Fruit fly (Drosophila melanogaster) whole organism, embryonic: ENCODE results near the gene Hecw.
A peak's percentile ranks its signal among the peaks of the same experiment; 100 is the strongest.

Source experiments
- CG10654 ChIP-seq: fragments of 200-800 bp; sonication (Bioruptor generic); optimal IDR thresholded peaks from 2 replicates; lab custom pipeline; 2016; ENCODE audit warnings: missing biosample characterization, missing genetic modification characterization
- CG11093 ChIP-seq: fragments of 200-800 bp; sonication (Bioruptor generic); IDR thresholded peaks from 3 replicates; pipeline ENCODE4 v1.3.6; 2022; ENCODE audit warnings: missing biosample characterization, missing genetic modification characterization
- CG13296 ChIP-seq: fragments of 200-800 bp; sonication (Bioruptor generic); optimal IDR thresholded peaks from 3 replicates; lab custom pipeline; 2018; ENCODE audit warnings: missing biosample characterization, mild to moderate bottlenecking, missing genetic modification characterization
- CG14667 ChIP-seq: fragments of 200-800 bp; sonication (Bioruptor generic); IDR thresholded peaks from 2 replicates; pipeline ENCODE4 v1.3.6; 2022; ENCODE audit warnings: missing biosample characterization, missing genetic modification characterization
- CG14860 ChIP-seq: fragments of 200-800 bp; sonication (Bioruptor generic); IDR thresholded peaks from 3 replicates; pipeline ENCODE4 v1.3.6; 2022; ENCODE audit warnings: missing biosample characterization, missing genetic modification characterization; ENCODE audit not compliant: partially characterized antibody
- CG17359 ChIP-seq: fragments of 200-800 bp; sonication (Bioruptor generic); optimal IDR thresholded peaks from 3 replicates; lab custom pipeline; 2018; ENCODE audit warnings: missing biosample characterization, mild to moderate bottlenecking, missing genetic modification characterization, moderate library complexity
- CG17612 ChIP-seq: fragments of 200-800 bp; sonication (Bioruptor generic); IDR thresholded peaks from 2 replicates; pipeline ENCODE4 v1.3.6; 2022; ENCODE audit warnings: missing biosample characterization, missing genetic modification characterization
- CG18011 ChIP-seq: fragments of 200-800 bp; sonication (Bioruptor generic); optimal IDR thresholded peaks from 2 replicates; lab custom pipeline; 2017; ENCODE audit warnings: missing biosample characterization, missing genetic modification characterization, mild to moderate bottlenecking, moderate library complexity, missing genotype
- CG2889 ChIP-seq: fragments of 200-800 bp; sonication (Bioruptor generic); IDR thresholded peaks from 3 replicates; pipeline ENCODE4 v1.3.6; 2022; ENCODE audit warnings: missing biosample characterization, missing genetic modification characterization
- CG33213 ChIP-seq: fragments of 200-800 bp; sonication (Bioruptor generic); optimal IDR thresholded peaks from 3 replicates; lab custom pipeline; 2016; ENCODE audit warnings: missing biosample characterization, missing genetic modification characterization
- CG34422 ChIP-seq: fragments of 200-800 bp; sonication (Bioruptor generic); IDR thresholded peaks from 3 replicates; pipeline ENCODE4 v1.3.6; 2022; ENCODE audit warnings: missing biosample characterization, missing genetic modification characterization
- CG4617 ChIP-seq: fragments of 200-800 bp; sonication (Bioruptor generic); optimal IDR thresholded peaks from 3 replicates; lab custom pipeline; 2016; ENCODE audit warnings: missing biosample characterization, missing genetic modification characterization, borderline replicate concordance
- CG4854 ChIP-seq: fragments of 200-800 bp; sonication (Bioruptor generic); optimal IDR thresholded peaks from 2 replicates; lab custom pipeline; 2016; ENCODE audit warnings: missing biosample characterization, missing genetic modification characterization, inconsistent platforms
- CG6683 ChIP-seq: fragments of 200-800 bp; sonication (Bioruptor generic); optimal IDR thresholded peaks from 2 replicates; lab custom pipeline; 2017; ENCODE audit warnings: missing biosample characterization, mild to moderate bottlenecking, missing genetic modification characterization, missing genetic modification reagents
- CG6689 ChIP-seq: fragments of 200-800 bp; sonication (Bioruptor generic); IDR thresholded peaks from 2 replicates; pipeline ENCODE4 v1.3.6; 2022; ENCODE audit warnings: missing biosample characterization, missing genetic modification characterization
- CG6813 ChIP-seq: fragments of 200-800 bp; sonication (Bioruptor generic); optimal IDR thresholded peaks from 2 replicates; lab custom pipeline; 2017; ENCODE audit warnings: missing biosample characterization, missing genetic modification characterization, mild to moderate bottlenecking, moderate library complexity, missing genetic modification reagents
- CG7271 ChIP-seq: fragments of 200-800 bp; sonication (Bioruptor generic); optimal IDR thresholded peaks from 2 replicates; lab custom pipeline; 2018; ENCODE audit warnings: missing biosample characterization, mild to moderate bottlenecking, missing genetic modification characterization, moderate library complexity
- CG7786 ChIP-seq: fragments of 200-800 bp; sonication (Bioruptor generic); optimal IDR thresholded peaks from 2 replicates; lab custom pipeline; 2016; ENCODE audit warnings: missing biosample characterization, missing genetic modification characterization
- CG7839 ChIP-seq: fragments of 200-800 bp; sonication (Bioruptor generic); optimal IDR thresholded peaks from 3 replicates; lab custom pipeline; 2018; ENCODE audit warnings: missing biosample characterization, mild to moderate bottlenecking, missing genetic modification characterization, moderate library complexity
- CG9727 ChIP-seq: fragments of 200-800 bp; sonication (Bioruptor generic); optimal IDR thresholded peaks from 3 replicates; lab custom pipeline; 2017; ENCODE audit warnings: missing biosample characterization, mild to moderate bottlenecking, missing genetic modification characterization
- CG9817 ChIP-seq: fragments of 200-800 bp; sonication (Bioruptor generic); optimal IDR thresholded peaks from 2 replicates; lab custom pipeline; 2018; ENCODE audit warnings: missing biosample characterization, mild to moderate bottlenecking, missing genetic modification characterization, moderate library complexity
- CoRest ChIP-seq: fragments of 200-800 bp; sonication (Bioruptor generic); optimal IDR thresholded peaks from 3 replicates; lab custom pipeline; 2018; ENCODE audit warnings: missing biosample characterization, mild to moderate bottlenecking, missing genetic modification characterization, moderate library complexity
- D ChIP-seq, 2 experiments: fragments of 200-800 bp in 1 of 2; fragments of >200 bp in 1 of 2; sonication (Bioruptor generic) in 1 of 2; optimal IDR thresholded peaks; 2 replicates in 1 of 2; 3 replicates in 1 of 2; lab custom pipeline; 2017; ENCODE audit warnings: mild to moderate bottlenecking in 1 of 2, missing biosample characterization in 1 of 2, missing genetic modification characterization in 1 of 2, missing genetic modification reagents in 1 of 2
- Dbx ChIP-seq: fragments of 200-800 bp; sonication (Bioruptor generic); IDR thresholded peaks from 3 replicates; pipeline ENCODE4 v1.3.6; 2022; ENCODE audit warnings: missing biosample characterization, missing genetic modification characterization
- Dref ChIP-seq: fragments of 200-800 bp; sonication (Bioruptor generic); IDR thresholded peaks from 2 replicates; pipeline ENCODE4 v1.3.6; 2022; ENCODE audit warnings: missing biosample characterization, missing genetic modification characterization
- Drgx ChIP-seq: fragments of 200-800 bp; sonication (Bioruptor generic); IDR thresholded peaks from 2 replicates; pipeline ENCODE4 v1.3.6; 2022; ENCODE audit warnings: missing biosample characterization, missing genetic modification characterization
- E2f2 ChIP-seq: fragments of 200-800 bp; sonication (Bioruptor generic); IDR thresholded peaks from 2 replicates; pipeline ENCODE4 v1.3.6; 2022; ENCODE audit warnings: missing biosample characterization, missing genetic modification characterization
- Ets97D ChIP-seq: fragments of 200-800 bp; sonication (Bioruptor generic); optimal IDR thresholded peaks from 3 replicates; lab custom pipeline; 2016; ENCODE audit warnings: missing biosample characterization, missing genetic modification characterization
- Hand ChIP-seq: fragments of 200-800 bp; sonication (Bioruptor generic); optimal IDR thresholded peaks from 2 replicates; lab custom pipeline; 2017; ENCODE audit warnings: mild to moderate bottlenecking, missing biosample characterization, missing genetic modification reagents, missing genetic modification characterization
- Hsf ChIP-seq: fragments of 200-800 bp; sonication (Bioruptor generic); optimal IDR thresholded peaks from 3 replicates; lab custom pipeline; 2016; ENCODE audit warnings: missing biosample characterization, missing genetic modification characterization
- Nf-YB ChIP-seq: fragments of 200-800 bp; sonication (Bioruptor generic); optimal IDR thresholded peaks from 3 replicates; lab custom pipeline; 2019; ENCODE audit warnings: missing biosample characterization, mild to moderate bottlenecking, missing genetic modification characterization, moderate library complexity
- Rx ChIP-seq: fragments of 200-800 bp; sonication (Bioruptor generic); IDR thresholded peaks from 2 replicates; pipeline ENCODE4 v1.3.6; 2022; ENCODE audit warnings: missing biosample characterization, missing genetic modification characterization
- Side ChIP-seq: fragments of 200-800 bp; sonication (Bioruptor generic); optimal IDR thresholded peaks from 2 replicates; lab custom pipeline; 2016; ENCODE audit warnings: missing biosample characterization, missing genetic modification characterization
- Spps ChIP-seq: fragments of 200-800 bp; sonication (Bioruptor generic); optimal IDR thresholded peaks from 2 replicates; lab custom pipeline; 2018; ENCODE audit warnings: missing biosample characterization, mild to moderate bottlenecking, missing genetic modification characterization
- bab2 ChIP-seq: fragments of 200-800 bp; sonication (Bioruptor generic); optimal IDR thresholded peaks from 2 replicates; lab custom pipeline; 2016; ENCODE audit warnings: missing biosample characterization, missing genetic modification characterization
- bsh ChIP-seq, 2 experiments: fragments of 200-800 bp; sonication (Bioruptor generic); optimal IDR thresholded peaks; 2 replicates each; lab custom pipeline; 2017 to 2018; ENCODE audit warnings: mild to moderate bottlenecking in 2 of 2, missing biosample characterization in 2 of 2, missing genetic modification characterization in 2 of 2, moderate library complexity in 1 of 2
- dimm ChIP-seq: fragments of 200-800 bp; sonication (Bioruptor generic); IDR thresholded peaks from 2 replicates; pipeline ENCODE4 v1.3.6; 2022; ENCODE audit warnings: missing biosample characterization, missing genetic modification characterization
- fd3F ChIP-seq: fragments of 200-800 bp; sonication (Bioruptor generic); optimal IDR thresholded peaks from 2 replicates; lab custom pipeline; 2018; ENCODE audit warnings: missing biosample characterization, mild to moderate bottlenecking, missing genetic modification characterization, moderate library complexity
- fu2 ChIP-seq: fragments of 200-800 bp; sonication (Bioruptor generic); optimal IDR thresholded peaks from 2 replicates; lab custom pipeline; 2016; ENCODE audit warnings: missing biosample characterization, missing genetic modification characterization
- h ChIP-seq: fragments of >200 bp; optimal IDR thresholded peaks from 2 replicates; lab custom pipeline; 2017
- hth ChIP-seq: fragments of >200 bp; optimal IDR thresholded peaks from 2 replicates; lab custom pipeline; 2017; ENCODE audit warnings: inconsistent platforms
- ind ChIP-seq: fragments of 200-800 bp; sonication (Bioruptor generic); optimal IDR thresholded peaks from 3 replicates; lab custom pipeline; 2016; ENCODE audit warnings: missing biosample characterization, missing genetic modification characterization
- lola ChIP-seq, 3 experiments: fragments of >200 bp in 2 of 3; fragments of 200-800 bp in 1 of 3; sonication (Bioruptor generic) in 1 of 3; optimal IDR thresholded peaks; 2 replicates each; lab custom pipeline; 2017 to 2019; ENCODE audit warnings: missing biosample characterization in 3 of 3, missing genetic modification characterization in 3 of 3, mild to moderate bottlenecking in 1 of 3, moderate library complexity in 1 of 3
- nau ChIP-seq: fragments of 200-800 bp; sonication (Bioruptor generic); optimal IDR thresholded peaks from 3 replicates; lab custom pipeline; 2017; ENCODE audit warnings: missing biosample characterization, mild to moderate bottlenecking, missing genetic modification characterization, missing genetic modification reagents
- pum ChIP-seq: fragments of 200-800 bp; sonication (Bioruptor generic); optimal IDR thresholded peaks from 2 replicates; lab custom pipeline; 2016; ENCODE audit warnings: missing biosample characterization, missing genetic modification characterization
- ro ChIP-seq: fragments of 200-800 bp; sonication (Bioruptor generic); IDR thresholded peaks from 2 replicates; pipeline ENCODE4 v1.3.6; 2022; ENCODE audit warnings: missing biosample characterization, missing genetic modification characterization
- sd ChIP-seq: fragments of 200-800 bp; sonication (Bioruptor generic); optimal IDR thresholded peaks from 3 replicates; lab custom pipeline; 2018; ENCODE audit warnings: missing biosample characterization, mild to moderate bottlenecking, missing genetic modification characterization, moderate library complexity
- sens ChIP-seq: fragments of 200-800 bp; sonication (Bioruptor generic); peaks from one replicate; lab custom pipeline; 2016; ENCODE audit warnings: missing biosample characterization, missing genetic modification characterization
- sim ChIP-seq: fragments of 200-800 bp; sonication (Bioruptor generic); IDR thresholded peaks from 2 replicates; pipeline ENCODE4 v1.3.6; 2022; ENCODE audit warnings: missing biosample characterization, missing genetic modification characterization
- slbo ChIP-seq: fragments of 200-800 bp; sonication (Bioruptor generic); IDR thresholded peaks from 2 replicates; pipeline ENCODE4 v1.3.6; 2022; ENCODE audit warnings: missing biosample characterization, missing genetic modification characterization
- ssp ChIP-seq: fragments of 200-800 bp; sonication (Bioruptor generic); IDR thresholded peaks from 2 replicates; pipeline ENCODE4 v1.3.6; 2022; ENCODE audit warnings: missing biosample characterization, missing genetic modification characterization

The Hecw gene

DNA sequence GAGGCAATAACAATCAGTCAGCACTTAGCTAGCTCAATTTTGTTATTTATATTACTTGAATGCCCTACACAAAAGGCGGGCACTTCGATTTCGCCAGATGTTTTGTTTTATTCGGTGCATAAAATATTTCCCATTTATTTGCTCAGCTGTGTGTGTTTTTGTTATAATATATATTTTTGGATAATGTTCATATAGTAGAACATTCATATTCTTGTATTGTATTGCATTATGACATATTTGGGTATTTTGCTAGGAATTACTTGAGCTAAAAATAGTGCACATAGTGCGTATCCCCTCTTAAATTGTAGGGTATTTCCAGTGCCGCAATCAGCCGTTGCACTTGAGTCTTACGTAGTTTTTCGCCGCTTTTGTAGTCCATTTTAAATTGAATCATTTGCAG is 18.8 kb upstream of the Hecw start (continued):
- peak; percentile 37 for TF ChIP-seq fd3F (GFP tag; lab: Kevin White, UChicago)
- peak; percentile 43 for TF ChIP-seq sens (GFP tag; lab: Kevin White, UChicago)
- peak; percentile 55 for TF ChIP-seq CG6689 (GFP tag; lab: Robert Waterston, UW)
- peak; percentile 13 for TF ChIP-seq Nf-YB (GFP tag; lab: Kevin White, UChicago)
- TF ChIP-seq CG7271: no peak
- peak; percentile 65 for TF ChIP-seq CG7839 (tag; lab: Kevin White, UChicago)
- no peak for TF ChIP-seq CG14860 (GFP tag; lab: Robert Waterston, UW)
- no peak for TF ChIP-seq CG2889 (GFP tag; lab: Robert Waterston, UW)
- TF ChIP-seq lola (GFP tag; optimal IDR thresholded peaks at IDR 0.05; lab: Kevin White, UChicago): peak in 1 of 3 experiments; percentile 10
- peak; percentile 46 for TF ChIP-seq CG17359 (tag; lab: Kevin White, UChicago)
- TF ChIP-seq h (lab: Kevin White, UChicago): no peak
- no peak for TF ChIP-seq Spps (tag; lab: Kevin White, UChicago)
- TF ChIP-seq slbo (GFP tag; lab: Robert Waterston, UW): peak; percentile 33; the same call in 1 of the 2 replicates
- peak; percentile 65 for TF ChIP-seq CoRest (tag; lab: Kevin White, UChicago)
- peak in 1 of 2 experiments; percentile 48 for TF ChIP-seq bsh (GFP tag; optimal IDR thresholded peaks at IDR 0.05; lab: Kevin White, UChicago)
- TF ChIP-seq CG13296: peak; percentile 52
- TF ChIP-seq Ets97D: no peak
- no peak for TF ChIP-seq CG17612 (GFP tag; lab: Robert Waterston, UW)
- no peak for TF ChIP-seq CG11093
- TF ChIP-seq CG9727 (GFP tag; lab: Kevin White, UChicago): peak; percentile 15
- TF ChIP-seq CG7786 (GFP tag; lab: Kevin White, UChicago): no peak
- peak; percentile 49 for TF ChIP-seq CG9817 (tag; lab: Kevin White, UChicago)
- peak; percentile 0 for TF ChIP-seq Hand (GFP tag; lab: Kevin White, UChicago)
- TF ChIP-seq CG10654 (GFP tag; lab: Kevin White, UChicago): no peak
- no peak for TF ChIP-seq Dref (GFP tag; lab: Robert Waterston, UW)
- no peak for TF ChIP-seq D (optimal IDR thresholded peaks at IDR 0.05; lab: Kevin White, UChicago)
- TF ChIP-seq D (GFP tag; optimal IDR thresholded peaks at IDR 0.05; lab: Kevin White, UChicago): peak; percentile 11
- no peak for TF ChIP-seq pum (GFP tag; lab: Kevin White, UChicago)
- TF ChIP-seq CG4854 (GFP tag; lab: Kevin White, UChicago): no peak
- TF ChIP-seq Side (GFP tag; lab: Kevin White, UChicago): no peak
- TF ChIP-seq fu2 (GFP tag; lab: Kevin White, UChicago): no peak
- peak; percentile 31 for TF ChIP-seq ind (GFP tag; lab: Kevin White, UChicago)
- TF ChIP-seq CG34422 (GFP tag; lab: Robert Waterston, UW): no peak
- TF ChIP-seq sd (tag; lab: Kevin White, UChicago): no peak
- no peak for TF ChIP-seq ssp
- TF ChIP-seq CG6683 (GFP tag; lab: Kevin White, UChicago): no peak
- TF ChIP-seq CG33213 (GFP tag; lab: Kevin White, UChicago): no peak
- peak; percentile 7 for TF ChIP-seq bab2 (GFP tag; lab: Kevin White, UChicago)
- no peak for TF ChIP-seq E2f2 (GFP tag; lab: Robert Waterston, UW)
- peak; percentile 50; the same call in 1 of the 3 replicates for TF ChIP-seq Dbx (GFP tag; lab: Robert Waterston, UW)
- peak; percentile 4 for TF ChIP-seq nau (GFP tag; lab: Kevin White, UChicago)
- TF ChIP-seq hth: no peak
- TF ChIP-seq sim (GFP tag; lab: Robert Waterston, UW): no peak
- TF ChIP-seq CG6813: peak; percentile 7
- no peak for TF ChIP-seq ro (GFP tag; lab: Robert Waterston, UW)
- peak; percentile 38; the same call in 1 of the 2 replicates for TF ChIP-seq Drgx (GFP tag; lab: Robert Waterston, UW)
- no peak for TF ChIP-seq CG18011 (GFP tag; lab: Kevin White, UChicago)
- TF ChIP-seq dimm: no peak
- no peak for TF ChIP-seq CG14667 (GFP tag; lab: Robert Waterston, UW)
- no peak for TF ChIP-seq CG4617
- TF ChIP-seq Hsf: peak; percentile 26
- TF ChIP-seq Rx (GFP tag; lab: Robert Waterston, UW): no peak
